Fruit fly (Drosophila melanogaster) whole organism, embryonic: ENCODE results near the gene Atg8b.

Source experiments
- Abd-B ChIP-seq: fragments of 200-800 bp; sonication (Bioruptor generic); optimal IDR thresholded peaks from 2 replicates; lab custom pipeline; 2018; ENCODE audit warnings: missing biosample characterization, mild to moderate bottlenecking, missing genetic modification characterization, moderate library complexity
- Adf1 ChIP-seq: fragments of 200-800 bp; sonication (Bioruptor generic); IDR thresholded peaks from 2 replicates; pipeline ENCODE4 v1.3.6; 2022; ENCODE audit warnings: missing biosample characterization, missing genetic modification characterization
- Bdp1 ChIP-seq: fragments of 200-800 bp; sonication (Bioruptor generic); optimal IDR thresholded peaks from 3 replicates; lab custom pipeline; 2016; ENCODE audit warnings: missing biosample characterization, missing genetic modification characterization
- Bteb2 ChIP-seq: fragments of 200-800 bp; sonication (Bioruptor generic); optimal IDR thresholded peaks from 2 replicates; lab custom pipeline; 2016; ENCODE audit warnings: missing biosample characterization, missing genetic modification characterization
- CG1024 ChIP-seq: fragments of 200-800 bp; sonication (Bioruptor generic); IDR thresholded peaks from 2 replicates; pipeline ENCODE4 v1.3.6; 2022; ENCODE audit warnings: missing biosample characterization, missing genetic modification characterization
- CG10321 ChIP-seq: fragments of 200-800 bp; sonication (Bioruptor generic); IDR thresholded peaks from 2 replicates; pipeline ENCODE4 v1.3.6; 2022; ENCODE audit warnings: missing biosample characterization, missing genetic modification characterization
- CG11398 ChIP-seq: fragments of 200-800 bp; sonication (Bioruptor generic); optimal IDR thresholded peaks from 2 replicates; lab custom pipeline; 2016; ENCODE audit warnings: missing biosample characterization, missing genetic modification characterization
- CG11504 ChIP-seq: fragments of 200-800 bp; sonication (Bioruptor generic); optimal IDR thresholded peaks from 3 replicates; lab custom pipeline; 2019; ENCODE audit warnings: missing biosample characterization, mild to moderate bottlenecking, missing genetic modification characterization, moderate library complexity
- CG12155 ChIP-seq: fragments of 200-800 bp; sonication (Bioruptor generic); optimal IDR thresholded peaks from 3 replicates; lab custom pipeline; 2016; ENCODE audit warnings: missing biosample characterization, missing genetic modification characterization
- CG14965 ChIP-seq: fragments of 200-800 bp; sonication (Bioruptor generic); optimal IDR thresholded peaks from 2 replicates; lab custom pipeline; 2016; ENCODE audit warnings: missing biosample characterization, missing genetic modification characterization, borderline replicate concordance
- CG15479 ChIP-seq: fragments of 200-800 bp; sonication (Bioruptor generic); optimal IDR thresholded peaks from 3 replicates; lab custom pipeline; 2019; ENCODE audit warnings: missing biosample characterization, mild to moderate bottlenecking, missing genetic modification characterization, moderate library complexity
- CG15601 ChIP-seq: fragments of 200-800 bp; sonication (Bioruptor generic); optimal IDR thresholded peaks from 3 replicates; lab custom pipeline; 2019; ENCODE audit warnings: missing biosample characterization, mild to moderate bottlenecking, missing genetic modification characterization, moderate library complexity
- CG1647 ChIP-seq: fragments of 200-800 bp; sonication (Bioruptor generic); optimal IDR thresholded peaks from 3 replicates; lab custom pipeline; 2016; ENCODE audit warnings: missing biosample characterization, missing genetic modification characterization
- CG6272 ChIP-seq: fragments of 200-800 bp; sonication (Bioruptor generic); IDR thresholded peaks from 2 replicates; pipeline ENCODE4 v1.3.6; 2022; ENCODE audit warnings: missing biosample characterization, missing genetic modification characterization
- CG7372 ChIP-seq: fragments of 200-800 bp; sonication (Bioruptor generic); IDR thresholded peaks from 2 replicates; pipeline ENCODE4 v1.3.6; 2022; ENCODE audit warnings: missing biosample characterization, missing genetic modification characterization
- CG7786 ChIP-seq: fragments of 200-800 bp; sonication (Bioruptor generic); optimal IDR thresholded peaks from 2 replicates; lab custom pipeline; 2016; ENCODE audit warnings: missing biosample characterization, missing genetic modification characterization
- CG7963 ChIP-seq: fragments of 200-800 bp; sonication (Bioruptor generic); IDR thresholded peaks from 3 replicates; pipeline ENCODE4 v1.3.6; 2022; ENCODE audit warnings: missing biosample characterization, missing genetic modification characterization; ENCODE audit not compliant: partially characterized antibody
- H2.0 ChIP-seq: fragments of 200-800 bp; sonication (Bioruptor generic); IDR thresholded peaks from 2 replicates; pipeline ENCODE4 v1.3.6; 2022; ENCODE audit warnings: missing biosample characterization, missing genetic modification characterization
- HLH3B ChIP-seq: fragments of 200-800 bp; sonication (Bioruptor generic); IDR thresholded peaks from 2 replicates; pipeline ENCODE4 v1.3.6; 2022; ENCODE audit warnings: missing biosample characterization, missing genetic modification characterization
- Hand ChIP-seq: fragments of 200-800 bp; sonication (Bioruptor generic); optimal IDR thresholded peaks from 2 replicates; lab custom pipeline; 2017; ENCODE audit warnings: mild to moderate bottlenecking, missing biosample characterization, missing genetic modification reagents, missing genetic modification characterization
- Hr51 ChIP-seq, 2 experiments: fragments of 200-800 bp; sonication (Bioruptor generic); optimal IDR thresholded peaks; 2 replicates in 1 of 2; 3 replicates in 1 of 2; lab custom pipeline; 2016 to 2018; ENCODE audit warnings: missing biosample characterization in 2 of 2, missing genetic modification characterization in 2 of 2, mild to moderate bottlenecking in 1 of 2, moderate library complexity in 1 of 2
- Med ChIP-seq: fragments of 200-800 bp; sonication (Bioruptor generic); peaks from one replicate; lab custom pipeline; 2016; ENCODE audit warnings: missing biosample characterization, missing genetic modification characterization, mild to moderate bottlenecking, inconsistent platforms, moderate library complexity
- Optix ChIP-seq: fragments of 200-800 bp; sonication (Bioruptor generic); IDR thresholded peaks from 3 replicates; pipeline ENCODE4 v1.3.6; 2022; ENCODE audit warnings: missing biosample characterization, missing genetic modification characterization
- Pdp1 ChIP-seq, 2 experiments: fragments of 200-800 bp; sonication (Bioruptor generic); optimal IDR thresholded peaks; 3 replicates each; lab custom pipeline; 2016; ENCODE audit warnings: missing biosample characterization in 2 of 2, missing genetic modification characterization in 2 of 2, mild to moderate bottlenecking in 1 of 2, moderate library complexity in 1 of 2
- Ptx1 ChIP-seq: fragments of 200-800 bp; sonication (Bioruptor generic); IDR thresholded peaks from 2 replicates; pipeline ENCODE4 v1.3.6; 2022; ENCODE audit warnings: missing biosample characterization, missing genetic modification characterization
- Side ChIP-seq: fragments of 200-800 bp; sonication (Bioruptor generic); optimal IDR thresholded peaks from 2 replicates; lab custom pipeline; 2016; ENCODE audit warnings: missing biosample characterization, missing genetic modification characterization
- Six4 ChIP-seq: fragments of 200-800 bp; sonication (Bioruptor generic); optimal IDR thresholded peaks from 2 replicates; lab custom pipeline; 2016; ENCODE audit warnings: missing biosample characterization, missing genetic modification characterization
- Sox100B ChIP-seq: fragments of 200-800 bp; sonication (Bioruptor generic); optimal IDR thresholded peaks from 3 replicates; lab custom pipeline; 2018; ENCODE audit warnings: missing biosample characterization, mild to moderate bottlenecking, missing genetic modification characterization
- Xbp1 ChIP-seq: fragments of 200-800 bp; sonication (Bioruptor generic); optimal IDR thresholded peaks from 3 replicates; lab custom pipeline; 2016; ENCODE audit warnings: missing biosample characterization, mild to moderate bottlenecking, missing genetic modification characterization
- al ChIP-seq: fragments of 200-800 bp; sonication (Bioruptor generic); IDR thresholded peaks from 2 replicates; pipeline ENCODE4 v1.3.6; 2022; ENCODE audit warnings: missing biosample characterization, missing genetic modification characterization
- ato ChIP-seq: fragments of 200-800 bp; sonication (Bioruptor generic); IDR thresholded peaks from 2 replicates; pipeline ENCODE4 v1.3.6; 2022; ENCODE audit warnings: missing biosample characterization, missing genetic modification characterization; ENCODE audit not compliant: partially characterized antibody
- bab2 ChIP-seq: fragments of 200-800 bp; sonication (Bioruptor generic); optimal IDR thresholded peaks from 2 replicates; lab custom pipeline; 2016; ENCODE audit warnings: missing biosample characterization, missing genetic modification characterization
- dati ChIP-seq: fragments of 200-800 bp; sonication (Bioruptor generic); IDR thresholded peaks from 2 replicates; pipeline ENCODE4 v1.3.6; 2022; ENCODE audit warnings: missing biosample characterization, missing genetic modification characterization
- dysf ChIP-seq: fragments of 200-800 bp; sonication (Bioruptor generic); IDR thresholded peaks from 3 replicates; pipeline ENCODE4 v1.3.6; 2022; ENCODE audit warnings: missing biosample characterization, missing genetic modification characterization
- esg ChIP-seq: fragments of 200-800 bp; sonication (Bioruptor generic); conservative IDR thresholded peaks from 2 replicates; pipeline ENCODE4 v1.3.6; 2022; ENCODE audit warnings: missing biosample characterization, missing genetic modification characterization
- gce ChIP-seq: fragments of 200-800 bp; sonication (Bioruptor generic); IDR thresholded peaks from 3 replicates; pipeline ENCODE4 v1.3.6; 2022; ENCODE audit warnings: missing biosample characterization, missing genetic modification characterization
- grau ChIP-seq: fragments of 200-800 bp; optimal IDR thresholded peaks from 3 replicates; lab custom pipeline; 2019; ENCODE audit warnings: missing biosample characterization, mild to moderate bottlenecking, missing genetic modification characterization, moderate library complexity
- grn ChIP-seq: fragments of 200-800 bp; sonication (Bioruptor generic); optimal IDR thresholded peaks from 3 replicates; lab custom pipeline; 2017; ENCODE audit warnings: missing biosample characterization, missing genetic modification characterization
- nau ChIP-seq: fragments of 200-800 bp; sonication (Bioruptor generic); optimal IDR thresholded peaks from 3 replicates; lab custom pipeline; 2017; ENCODE audit warnings: missing biosample characterization, mild to moderate bottlenecking, missing genetic modification characterization, missing genetic modification reagents
- pros ChIP-seq: fragments of 200-800 bp; sonication (Bioruptor generic); optimal IDR thresholded peaks from 3 replicates; lab custom pipeline; 2019; ENCODE audit warnings: missing biosample characterization, mild to moderate bottlenecking, missing genetic modification characterization, moderate library complexity
- pum ChIP-seq: fragments of 200-800 bp; sonication (Bioruptor generic); optimal IDR thresholded peaks from 2 replicates; lab custom pipeline; 2016; ENCODE audit warnings: missing biosample characterization, missing genetic modification characterization
- sima ChIP-seq: fragments of 200-800 bp; sonication (Bioruptor generic); optimal IDR thresholded peaks from 2 replicates; lab custom pipeline; 2016; ENCODE audit warnings: missing biosample characterization, missing genetic modification characterization
- slou ChIP-seq: fragments of 200-800 bp; sonication (Bioruptor generic); optimal IDR thresholded peaks from 3 replicates; lab custom pipeline; 2016; ENCODE audit warnings: missing biosample characterization, missing genetic modification characterization
- sr ChIP-seq: fragments of 200-800 bp; sonication (Bioruptor generic); IDR thresholded peaks from 3 replicates; pipeline ENCODE4 v1.3.6; 2022; ENCODE audit warnings: missing biosample characterization, missing genetic modification characterization
- stc ChIP-seq: fragments of 200-800 bp; sonication (Bioruptor generic); IDR thresholded peaks from 2 replicates; pipeline ENCODE4 v1.3.6; 2022; ENCODE audit warnings: missing biosample characterization, missing genetic modification characterization
- trh ChIP-seq: fragments of 200-800 bp; sonication (Bioruptor generic); optimal IDR thresholded peaks from 2 replicates; lab custom pipeline; 2016; ENCODE audit warnings: missing biosample characterization, missing genetic modification characterization
- ttk ChIP-seq: fragments of 200-800 bp; sonication (Bioruptor generic); IDR thresholded peaks from 2 replicates; pipeline ENCODE4 v2.1.2; 2022; ENCODE audit warnings: missing biosample characterization, missing genetic modification characterization
- usp ChIP-seq: fragments of >200 bp; optimal IDR thresholded peaks from 2 replicates; lab custom pipeline; 2017; ENCODE audit warnings: missing biosample characterization, missing genetic modification characterization
- wdn ChIP-seq: fragments of 200-800 bp; sonication (Bioruptor generic); IDR thresholded peaks from 2 replicates; pipeline ENCODE4 v1.3.6; 2022; ENCODE audit warnings: missing biosample characterization, missing genetic modification characterization
- zen ChIP-seq: fragments of 200-800 bp; sonication (Bioruptor generic); optimal IDR thresholded peaks from 3 replicates; lab custom pipeline; 2018; ENCODE audit warnings: missing biosample characterization, mild to moderate bottlenecking, missing genetic modification characterization, moderate library complexity

Atg8b gene

DNA sequence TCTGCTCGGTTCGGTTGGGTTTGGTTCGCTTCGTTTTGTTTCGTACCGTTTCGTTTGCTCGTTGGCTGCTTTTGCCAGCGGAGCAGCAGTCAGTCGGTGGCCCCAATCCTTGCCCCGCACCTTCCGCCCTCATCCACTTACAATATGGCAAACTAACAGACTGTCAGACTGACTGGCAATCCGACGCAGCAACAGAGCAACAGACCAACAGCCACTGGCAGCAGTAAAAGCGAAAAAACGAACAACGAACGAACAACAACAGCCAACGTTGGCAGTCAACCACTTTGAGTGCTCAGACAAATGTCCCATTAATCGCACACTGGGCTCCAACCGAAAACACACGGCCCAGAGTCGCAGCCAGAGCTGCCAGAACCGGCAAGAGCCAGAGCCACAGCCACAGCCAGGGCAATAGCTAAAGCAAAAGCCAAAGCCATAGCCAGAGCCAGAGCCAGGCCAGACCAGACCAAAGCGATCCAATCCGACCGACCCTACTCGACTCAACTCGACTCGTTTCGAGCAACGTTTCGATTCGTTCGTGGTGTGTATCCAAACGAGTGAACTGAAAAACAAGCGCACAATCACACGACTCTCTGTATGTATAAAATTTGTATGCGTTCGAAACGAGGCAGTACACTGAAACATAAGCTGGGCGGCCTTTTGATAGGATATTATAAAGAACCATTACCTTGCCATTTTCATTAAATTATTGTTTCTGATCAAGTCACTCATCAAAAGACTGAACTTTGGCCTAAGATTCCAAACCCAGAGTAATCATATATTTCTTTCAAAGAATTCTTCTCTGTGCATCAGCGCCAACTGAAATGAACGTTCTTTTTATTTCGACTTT, 20.9 kb downstream of the Atg8b start (continued):
- peak; percentile 99 for TF ChIP-seq Ptx1 (GFP tag; lab: Robert Waterston, UW)
- TF ChIP-seq Hr51 (GFP tag; optimal IDR thresholded peaks at IDR 0.05; lab: Kevin White, UChicago): peak; percentile 99
- TF ChIP-seq gce (GFP tag; lab: Robert Waterston, UW): peak; percentile 99
- TF ChIP-seq sr (GFP tag; lab: Robert Waterston, UW): peak; percentile 97
- peak; percentile 95 for TF ChIP-seq grn (GFP tag; lab: Kevin White, UChicago)
- TF ChIP-seq HLH3B: peak; percentile 99
- peak; percentile 91 for TF ChIP-seq Adf1
- TF ChIP-seq CG14965 (GFP tag; lab: Kevin White, UChicago): peak; percentile 92
- TF ChIP-seq CG15601 (tag; lab: Kevin White, UChicago): peak; percentile 96
- peak; percentile 95 for TF ChIP-seq zen (tag; lab: Kevin White, UChicago)
- TF ChIP-seq Side (GFP tag; lab: Kevin White, UChicago): peak; percentile 99
- TF ChIP-seq dysf: peak; percentile 99
- TF ChIP-seq dati (GFP tag; lab: Robert Waterston, UW): peak; percentile 99
- peak; percentile 99 for TF ChIP-seq Optix (GFP tag; lab: Robert Waterston, UW)
- TF ChIP-seq stc (GFP tag; lab: Robert Waterston, UW): peak; percentile 99
- TF ChIP-seq CG7963 (GFP tag; lab: Robert Waterston, UW): no peak
- TF ChIP-seq bab2: peak; percentile 99
- TF ChIP-seq Abd-B (GFP tag; lab: Kevin White, UChicago): peak; percentile 99
- TF ChIP-seq CG1647: peak; percentile 99
- peak; percentile 2 for TF ChIP-seq CG15479 (GFP tag; lab: Kevin White, UChicago)
- peak; percentile 98 for TF ChIP-seq CG11504 (tag; lab: Kevin White, UChicago)
- peak; percentile 88 for TF ChIP-seq CG10321 (GFP tag; lab: Robert Waterston, UW)
- peak; percentile 99 for TF ChIP-seq trh (GFP tag; lab: Kevin White, UChicago)
- TF ChIP-seq Bdp1: peak; percentile 95
- peak; percentile 99 for TF ChIP-seq nau (GFP tag; lab: Kevin White, UChicago)
- peak; percentile 99 for TF ChIP-seq pum (GFP tag; lab: Kevin White, UChicago)
- TF ChIP-seq ato: no peak
- TF ChIP-seq Pdp1 (GFP tag; optimal IDR thresholded peaks at IDR 0.05; lab: Kevin White, UChicago): peak; percentile 98 to 99
- TF ChIP-seq sima (GFP tag; lab: Kevin White, UChicago): peak; percentile 98
- TF ChIP-seq CG11398 (GFP tag; lab: Kevin White, UChicago): peak; percentile 98
- peak; percentile 97 for TF ChIP-seq Hand (GFP tag; lab: Kevin White, UChicago)
- peak; percentile 98 for TF ChIP-seq CG6272 (GFP tag; lab: Robert Waterston, UW)
- TF ChIP-seq Bteb2: peak; percentile 99
- peak; percentile 98 for TF ChIP-seq CG12155 (GFP tag; lab: Kevin White, UChicago)
- TF ChIP-seq esg (GFP tag; lab: Robert Waterston, UW): peak; percentile 99
- peak; percentile 99 for TF ChIP-seq ttk (GFP tag; lab: Robert Waterston, UW)
- TF ChIP-seq pros (GFP tag; lab: Kevin White, UChicago): peak; percentile 23
- TF ChIP-seq slou (GFP tag; lab: Kevin White, UChicago): peak; percentile 99
- peak; percentile 98 for TF ChIP-seq wdn (GFP tag; lab: Robert Waterston, UW)
- peak; percentile 100 for TF ChIP-seq Med (GFP tag; lab: Kevin White, UChicago)
- peak; percentile 99 for TF ChIP-seq H2.0 (GFP tag; lab: Robert Waterston, UW)
- peak; percentile 98 for TF ChIP-seq al (GFP tag; lab: Robert Waterston, UW)
- TF ChIP-seq CG1024 (GFP tag; lab: Robert Waterston, UW): peak; percentile 97
- TF ChIP-seq CG7786 (GFP tag; lab: Kevin White, UChicago): peak; percentile 99
- no peak for TF ChIP-seq usp (GFP tag; lab: Kevin White, UChicago)
- peak; percentile 98 for TF ChIP-seq grau (tag; lab: Kevin White, UChicago)
- peak; percentile 99 for TF ChIP-seq Xbp1 (GFP tag; lab: Kevin White, UChicago)
- TF ChIP-seq Six4 (GFP tag; lab: Kevin White, UChicago): peak; percentile 99
- TF ChIP-seq CG7372 (GFP tag; lab: Robert Waterston, UW): peak; percentile 98
- TF ChIP-seq Sox100B (GFP tag; lab: Kevin White, UChicago): peak; percentile 98
